Worm (Caenorhabditis elegans) whole organism, L1 larva: ENCODE data around the gene Y51H4A.1.

Experiments
- C04F5.9 ChIP-seq: sonication (generic microtip); optimal IDR thresholded peaks from 2 replicates; lab custom pipeline; 2016; ENCODE audit warnings: missing genetic modification characterization, missing compliant biosample characterization
- C34B4.2 ChIP-seq: sonication (generic microtip); optimal IDR thresholded peaks from 2 replicates; lab custom pipeline; 2017; ENCODE audit warnings: mild to moderate bottlenecking, missing genetic modification characterization, missing compliant biosample characterization
- F16B12.6 ChIP-seq: fragments of 150-350 bp; optimal IDR thresholded peaks from 2 replicates; lab custom pipeline; 2014; ENCODE audit warnings: missing biosample characterization, missing genetic modification characterization
- Y116A8C.19 ChIP-seq: sonication (generic microtip); optimal IDR thresholded peaks from 2 replicates; lab custom pipeline; 2016; ENCODE audit warnings: missing compliant biosample characterization, missing genetic modification characterization, borderline replicate concordance
- aha-1 ChIP-seq: fragments of 150-350 bp; optimal IDR thresholded peaks from 2 replicates; lab custom pipeline; 2014; ENCODE audit warnings: missing biosample characterization, missing genetic modification characterization
- ama-1 ChIP-seq: fragments of 150-350 bp; optimal IDR thresholded peaks from 2 replicates; lab custom pipeline; 2014
- blmp-1 ChIP-seq: fragments of 150-350 bp; optimal IDR thresholded peaks from 2 replicates; lab custom pipeline; 2014; ENCODE audit warnings: missing biosample characterization, missing genetic modification characterization
- ceh-63 ChIP-seq: fragments of 200-800 bp; sonication (Bioruptor generic); optimal IDR thresholded peaks from 2 replicates; lab custom pipeline; 2018; ENCODE audit warnings: mild to moderate bottlenecking, missing genetic modification characterization, missing compliant biosample characterization
- ceh-8 ChIP-seq: fragments of 200-800 bp; sonication (Bioruptor generic); optimal IDR thresholded peaks from 2 replicates; lab custom pipeline; 2018; ENCODE audit warnings: mild to moderate bottlenecking, missing genetic modification characterization, moderate library complexity, missing compliant biosample characterization
- ceh-82 ChIP-seq, 3 experiments: fragments of 150-350 bp in 1 of 3; sonication (generic microtip) in 2 of 3; optimal IDR thresholded peaks; 2 replicates each; lab custom pipeline; 2014 to 2017; ENCODE audit warnings: missing biosample characterization in 3 of 3, missing genetic modification characterization in 3 of 3
- ceh-90 ChIP-seq: sonication (generic microtip); optimal IDR thresholded peaks from 2 replicates; lab custom pipeline; 2016; ENCODE audit warnings: missing genetic modification characterization, missing compliant biosample characterization
- dpl-1 ChIP-seq, 3 experiments: fragments of 150-350 bp in 2 of 3; sonication (generic microtip) in 1 of 3; optimal IDR thresholded peaks; 2 replicates each; lab custom pipeline; 2014 to 2017; ENCODE audit warnings: missing biosample characterization in 3 of 3, missing genetic modification characterization in 3 of 3, missing genetic modification reagents in 3 of 3
- dsc-1 ChIP-seq: sonication (generic microtip); optimal IDR thresholded peaks from 2 replicates; lab custom pipeline; 2016; ENCODE audit warnings: mild to moderate bottlenecking, missing genetic modification characterization, missing compliant biosample characterization
- efl-1 ChIP-seq, 4 experiments: fragments of 150-350 bp; optimal IDR thresholded peaks in 3 of 4; peaks in 1 of 4; 1 replicate in 1 of 4; 2 replicates in 3 of 4; lab custom pipeline; 2014; ENCODE audit warnings: missing biosample characterization in 2 of 4, missing genetic modification characterization in 2 of 4, missing genetic modification reagents in 2 of 4
- egl-13 ChIP-seq: sonication (generic microtip); optimal IDR thresholded peaks from 2 replicates; lab custom pipeline; 2016; ENCODE audit warnings: missing genotype, missing genetic modification reagents, missing genetic modification characterization, missing compliant biosample characterization
- egl-27 ChIP-seq, 2 experiments: fragments of 150-350 bp in 1 of 2; sonication (generic microtip); optimal IDR thresholded peaks; 3 replicates each; lab custom pipeline; 2017 to 2018; ENCODE audit warnings: missing biosample characterization in 2 of 2, missing genetic modification characterization in 2 of 2, missing genetic modification reagents in 2 of 2
- elt-2 ChIP-seq: sonication (generic microtip); optimal IDR thresholded peaks from 2 replicates; lab custom pipeline; 2016; ENCODE audit warnings: missing genetic modification characterization, mild to moderate bottlenecking, inconsistent platforms, missing compliant biosample characterization, missing genetic modification reagents
- ets-5 ChIP-seq: fragments of 200-800 bp; sonication (Bioruptor generic); IDR thresholded peaks from 2 replicates; pipeline ENCODE4 v1.3.6; 2022; ENCODE audit warnings: missing genetic modification characterization, missing compliant biosample characterization
- fkh-10 ChIP-seq: sonication (generic microtip); optimal IDR thresholded peaks from 2 replicates; lab custom pipeline; 2017; ENCODE audit warnings: missing biosample characterization, missing genetic modification reagents, missing genetic modification characterization
- fkh-8 ChIP-seq: sonication (generic microtip); optimal IDR thresholded peaks from 2 replicates; lab custom pipeline; 2016; ENCODE audit warnings: mild to moderate bottlenecking, missing genetic modification characterization, missing compliant biosample characterization
- fos-1 ChIP-seq: fragments of 150-350 bp; optimal IDR thresholded peaks from 2 replicates; lab custom pipeline; 2014; ENCODE audit warnings: missing biosample characterization, missing genetic modification characterization
- hpl-2 ChIP-seq: fragments of 150-350 bp; optimal IDR thresholded peaks from 2 replicates; lab custom pipeline; 2014; ENCODE audit warnings: missing biosample characterization, missing genetic modification reagents, missing genetic modification characterization
- irx-1 ChIP-seq: sonication (generic microtip); optimal IDR thresholded peaks from 2 replicates; lab custom pipeline; 2016; ENCODE audit warnings: missing genetic modification characterization, missing compliant biosample characterization
- lin-13 ChIP-seq: fragments of 150-350 bp; optimal IDR thresholded peaks from 2 replicates; lab custom pipeline; 2014; ENCODE audit warnings: missing biosample characterization, missing genetic modification reagents, missing genetic modification characterization
- lin-14 ChIP-seq: fragments of 200-800 bp; sonication (Bioruptor generic); optimal IDR thresholded peaks from 2 replicates; lab custom pipeline; 2018; ENCODE audit warnings: mild to moderate bottlenecking, missing genetic modification characterization, moderate library complexity, missing compliant biosample characterization
- lsy-2 ChIP-seq, 2 experiments: fragments of 150-350 bp; optimal IDR thresholded peaks; 2 replicates each; lab custom pipeline; 2014; ENCODE audit warnings: missing biosample characterization in 2 of 2, missing genetic modification characterization in 2 of 2
- mef-2 ChIP-seq: fragments of 150-350 bp; optimal IDR thresholded peaks from 2 replicates; lab custom pipeline; 2014; ENCODE audit warnings: missing biosample characterization, missing genetic modification characterization
- nhr-11 ChIP-seq: fragments of 150-350 bp; optimal IDR thresholded peaks from 2 replicates; lab custom pipeline; 2014; ENCODE audit warnings: missing biosample characterization, missing genetic modification characterization
- nhr-12 ChIP-seq: sonication (generic microtip); optimal IDR thresholded peaks from 2 replicates; lab custom pipeline; 2017; ENCODE audit warnings: missing biosample characterization, missing genetic modification characterization
- nhr-19 ChIP-seq: fragments of 200-800 bp; sonication (Bioruptor generic); conservative IDR thresholded peaks from 2 replicates; pipeline ENCODE4 v1.3.6; 2022; ENCODE audit warnings: missing genetic modification characterization, missing compliant biosample characterization
- nhr-20 ChIP-seq: sonication (generic microtip); optimal IDR thresholded peaks from 2 replicates; lab custom pipeline; 2016; ENCODE audit warnings: mild to moderate bottlenecking, missing genetic modification characterization, missing compliant biosample characterization
- nhr-237 ChIP-seq: fragments of 150-350 bp; optimal IDR thresholded peaks from 2 replicates; lab custom pipeline; 2014; ENCODE audit warnings: missing biosample characterization, missing genetic modification characterization
- nhr-28 ChIP-seq: fragments of 150-350 bp; optimal IDR thresholded peaks from 2 replicates; lab custom pipeline; 2014; ENCODE audit warnings: missing biosample characterization, missing genetic modification characterization
- nhr-47 ChIP-seq: sonication (generic microtip); optimal IDR thresholded peaks from 2 replicates; lab custom pipeline; 2016; ENCODE audit warnings: mild to moderate bottlenecking, missing genetic modification characterization, moderate library complexity, missing compliant biosample characterization
- nhr-76 ChIP-seq: sonication (generic microtip); optimal IDR thresholded peaks from 2 replicates; lab custom pipeline; 2017; ENCODE audit warnings: missing biosample characterization, missing genetic modification characterization
- nhr-77 ChIP-seq: fragments of 150-350 bp; optimal IDR thresholded peaks from 2 replicates; lab custom pipeline; 2014; ENCODE audit warnings: missing biosample characterization, missing genetic modification characterization
- nhr-84 ChIP-seq: sonication (generic microtip); optimal IDR thresholded peaks from 2 replicates; lab custom pipeline; 2017; ENCODE audit warnings: missing biosample characterization, missing genetic modification characterization
- nhr-85 ChIP-seq: sonication (generic microtip); peaks from one replicate; lab custom pipeline; 2016; ENCODE audit warnings: missing genetic modification characterization, inconsistent platforms, missing compliant biosample characterization
- nhr-90 ChIP-seq: sonication (generic microtip); optimal IDR thresholded peaks from 2 replicates; lab custom pipeline; 2016; ENCODE audit warnings: mild to moderate bottlenecking, missing genetic modification characterization, missing compliant biosample characterization; ENCODE audit not compliant: poor library complexity
- pax-3 ChIP-seq: fragments of 200-800 bp; sonication (Bioruptor generic); optimal IDR thresholded peaks from 2 replicates; lab custom pipeline; 2018; ENCODE audit warnings: mild to moderate bottlenecking, missing genetic modification characterization, moderate library complexity, missing compliant biosample characterization
- pqm-1 ChIP-seq: sonication (generic microtip); optimal IDR thresholded peaks from 3 replicates; lab custom pipeline; 2017; ENCODE audit warnings: missing biosample characterization, missing genetic modification characterization
- skn-1 ChIP-seq: fragments of 150-350 bp; optimal IDR thresholded peaks from 2 replicates; lab custom pipeline; 2014; ENCODE audit warnings: missing biosample characterization, missing genetic modification characterization
- snpc-4 ChIP-seq: fragments of 150-350 bp; optimal IDR thresholded peaks from 2 replicates; lab custom pipeline; 2014; ENCODE audit warnings: missing biosample characterization, missing genetic modification characterization
- snu-23 ChIP-seq: sonication (generic microtip); optimal IDR thresholded peaks from 2 replicates; lab custom pipeline; 2016; ENCODE audit warnings: missing genetic modification characterization, missing compliant biosample characterization
- sox-4 ChIP-seq: sonication (generic microtip); optimal IDR thresholded peaks from 2 replicates; lab custom pipeline; 2016; ENCODE audit warnings: missing genetic modification characterization, missing compliant biosample characterization
- swsn-7 ChIP-seq: sonication (generic microtip); optimal IDR thresholded peaks from 2 replicates; lab custom pipeline; 2016; ENCODE audit warnings: missing genetic modification characterization, missing compliant biosample characterization
- unc-130 ChIP-seq: fragments of 150-350 bp; optimal IDR thresholded peaks from 2 replicates; lab custom pipeline; 2017; ENCODE audit warnings: missing biosample characterization, missing genetic modification characterization, inconsistent platforms
- unc-30 ChIP-seq: sonication (generic microtip); optimal IDR thresholded peaks from 2 replicates; lab custom pipeline; 2017; ENCODE audit warnings: missing biosample characterization, missing genetic modification characterization
- unc-62 ChIP-seq: fragments of 150-350 bp; optimal IDR thresholded peaks from 2 replicates; lab custom pipeline; 2014; ENCODE audit warnings: missing biosample characterization, missing genetic modification reagents, missing genetic modification characterization
- unc-86 ChIP-seq: sonication (generic microtip); optimal IDR thresholded peaks from 2 replicates; lab custom pipeline; 2016; ENCODE audit warnings: missing genetic modification characterization, missing compliant biosample characterization
- zag-1 ChIP-seq: fragments of 150-350 bp; optimal IDR thresholded peaks from 2 replicates; lab custom pipeline; 2014; ENCODE audit warnings: missing biosample characterization, missing genetic modification characterization
- zip-4 ChIP-seq: fragments of 200-800 bp; sonication (Bioruptor generic); optimal IDR thresholded peaks from 2 replicates; lab custom pipeline; 2018; ENCODE audit warnings: mild to moderate bottlenecking, missing genetic modification characterization, moderate library complexity, missing compliant biosample characterization
- ztf-11 ChIP-seq, 2 experiments: sonication (generic microtip); optimal IDR thresholded peaks; 2 replicates each; lab custom pipeline; 2016 to 2017; ENCODE audit warnings: missing genetic modification characterization in 2 of 2, missing biosample characterization in 1 of 2, missing compliant biosample characterization in 1 of 2

The Y51H4A.1 gene

DNA sequence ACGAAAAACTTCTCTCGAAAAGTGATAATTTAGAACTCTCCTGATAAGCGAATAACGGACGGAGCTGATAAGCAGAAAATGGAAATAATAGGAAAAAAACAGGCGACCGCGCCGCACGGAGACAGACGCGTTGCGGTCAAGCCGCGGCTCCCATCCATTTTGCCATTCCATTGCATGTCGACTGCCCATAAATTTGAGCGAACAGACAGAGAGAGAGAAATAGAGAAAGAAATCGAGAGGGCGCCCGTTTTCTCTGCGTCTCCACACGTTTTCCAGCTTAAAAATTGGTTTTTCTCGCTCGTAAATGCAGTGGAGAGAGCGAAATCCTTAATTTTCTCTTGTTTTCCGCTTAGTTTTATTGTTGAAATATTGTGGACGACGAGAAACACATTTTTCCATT lies 24.8 kb upstream of the Y51H4A.1 start (continued):
- TF ChIP-seq ceh-90 = no peak
- no peak for TF ChIP-seq fkh-10 (GFP tag; lab: Kevin White, UChicago)
- no peak for TF ChIP-seq C04F5.9 (tag; lab: Kevin White, UChicago)
- no peak for TF ChIP-seq snpc-4
- peak; percentile 61 for TF ChIP-seq pqm-1 (tag; lab: Kevin White, UChicago)
- TF ChIP-seq ztf-11 (tag; optimal IDR thresholded peaks at IDR 0.05; lab: Kevin White, UChicago) = no peak
- TF ChIP-seq snu-23 (GFP tag; lab: Kevin White, UChicago) = peak; percentile 61
- no peak for TF ChIP-seq ets-5 (GFP tag; lab: Robert Waterston, UW)
- TF ChIP-seq pax-3 (tag; lab: Kevin White, UChicago) = no peak
- no peak for TF ChIP-seq C34B4.2 (tag; lab: Kevin White, UChicago)
- TF ChIP-seq lin-14 (GFP tag; lab: Kevin White, UChicago) = peak; percentile 85
- no peak for TF ChIP-seq ama-1 (lab: Kevin White, UChicago)
- no peak for TF ChIP-seq Y116A8C.19 (tag; lab: Kevin White, UChicago)
- no peak for TF ChIP-seq zag-1 (tag; lab: Kevin White, UChicago)
- TF ChIP-seq elt-2 (tag; lab: Kevin White, UChicago) = peak; percentile 89
- TF ChIP-seq zip-4 (GFP tag; lab: Kevin White, UChicago) = no peak
- no peak for TF ChIP-seq mef-2 (tag; lab: Kevin White, UChicago)
- no peak for TF ChIP-seq nhr-11 (tag; lab: Kevin White, UChicago)
- no peak for TF ChIP-seq nhr-90 (tag; lab: Kevin White, UChicago)
- peak in 2 of 3 experiments; percentile 28 to 31 for TF ChIP-seq dpl-1 (GFP tag; optimal IDR thresholded peaks at IDR 0.05; lab: Kevin White, UChicago)
- peak; percentile 41 to 70 for TF ChIP-seq efl-1 (optimal IDR thresholded peaks at IDR 0.05; lab: Kevin White, UChicago)
- peak; percentile 8 to 86 for TF ChIP-seq efl-1 (GFP tag; optimal IDR thresholded peaks at IDR 0.05 in 1 of 2; lab: Kevin White, UChicago)
- peak; percentile 4 for TF ChIP-seq ceh-8
- TF ChIP-seq hpl-2 (GFP tag; lab: Kevin White, UChicago) = no peak
- TF ChIP-seq ceh-82 (tag; optimal IDR thresholded peaks at IDR 0.05; lab: Kevin White, UChicago) = peak in 2 of 3 experiments; percentile 17 to 66
- TF ChIP-seq nhr-84 (tag; lab: Kevin White, UChicago) = no peak
- peak; percentile 39 to 56 for TF ChIP-seq lsy-2 (tag; optimal IDR thresholded peaks at IDR 0.05; lab: Kevin White, UChicago)
- no peak for TF ChIP-seq ceh-63 (GFP tag; lab: Kevin White, UChicago)
- TF ChIP-seq F16B12.6 = no peak
- peak; percentile 17 for TF ChIP-seq nhr-20
- TF ChIP-seq nhr-19 = no peak
- no peak for TF ChIP-seq unc-62 (GFP tag; lab: Kevin White, UChicago)
- TF ChIP-seq sox-4 (tag; lab: Kevin White, UChicago) = no peak
- TF ChIP-seq egl-27 (tag; optimal IDR thresholded peaks at IDR 0.05; lab: Kevin White, UChicago) = peak in 1 of 2 experiments; percentile 35
- TF ChIP-seq unc-86 (tag; lab: Kevin White, UChicago) = peak; percentile 21
- TF ChIP-seq egl-13 (tag; lab: Kevin White, UChicago) = no peak
- TF ChIP-seq nhr-237 = no peak
- no peak for TF ChIP-seq nhr-28 (tag; lab: Kevin White, UChicago)
- peak; percentile 82 for TF ChIP-seq dsc-1 (tag; lab: Kevin White, UChicago)
- no peak for TF ChIP-seq unc-30 (tag; lab: Kevin White, UChicago)
- TF ChIP-seq skn-1 (tag; lab: Kevin White, UChicago) = no peak
- peak; percentile 33 for TF ChIP-seq swsn-7 (tag; lab: Kevin White, UChicago)
- peak; percentile 70 for TF ChIP-seq blmp-1 (tag; lab: Kevin White, UChicago)
- TF ChIP-seq nhr-12 (tag; lab: Kevin White, UChicago) = no peak
- TF ChIP-seq nhr-85 (tag; lab: Kevin White, UChicago) = peak; percentile 55
- no peak for TF ChIP-seq lin-13 (GFP tag; lab: Kevin White, UChicago)
- no peak for TF ChIP-seq nhr-76 (tag; lab: Kevin White, UChicago)
- peak; percentile 41 for TF ChIP-seq nhr-77 (tag; lab: Kevin White, UChicago)
- no peak for TF ChIP-seq irx-1
- TF ChIP-seq fkh-8 (tag; lab: Kevin White, UChicago) = no peak
- TF ChIP-seq aha-1 (tag; lab: Kevin White, UChicago) = no peak
- TF ChIP-seq nhr-47 (tag; lab: Kevin White, UChicago) = no peak
- TF ChIP-seq fos-1 (tag; lab: Kevin White, UChicago) = peak; percentile 60
- peak; percentile 20 for TF ChIP-seq unc-130 (tag; lab: Kevin White, UChicago)
